Fruit fly (Drosophila melanogaster): Measurements from ENCODE around the gene CG18628.

dm6 chr3L:10686625-10687024, 47.1 kb downstream of the CG18628 start:
- TF ChIP-seq CG12605 (GFP tag; IDR thresholded peaks at IDR 0.05) = no peak
- TF ChIP-seq CG8159 (tag; optimal IDR thresholded peaks at IDR 0.05) = no peak
- TF ChIP-seq Pif1B (GFP tag; optimal IDR thresholded peaks at IDR 0.05) = no peak
- no peak for TF ChIP-seq Pif1A (GFP tag; optimal IDR thresholded peaks at IDR 0.05)
- no peak for TF ChIP-seq gl (tag; optimal IDR thresholded peaks at IDR 0.05)
- no peak for TF ChIP-seq CG15710 (tag; optimal IDR thresholded peaks at IDR 0.05)
- TF ChIP-seq Ets98B (GFP tag; IDR thresholded peaks at IDR 0.05) = no peak
- TF ChIP-seq CG14655 (GFP tag; optimal IDR thresholded peaks at IDR 0.05) = no peak
- no peak for TF ChIP-seq CG13204 (GFP tag; optimal IDR thresholded peaks at IDR 0.05)
- TF ChIP-seq EcR (GFP tag; optimal IDR thresholded peaks at IDR 0.05) = no peak
